Fruit fly (Drosophila melanogaster) whole organism, embryonic: Measurements from ENCODE around the gene SLC5A11.

Source experiments
- C15 ChIP-seq: fragments of 200-800 bp; sonication (Bioruptor generic); IDR thresholded peaks from 3 replicates; pipeline ENCODE4 v1.3.6; 2022; ENCODE audit warnings: missing biosample characterization, missing genetic modification characterization
- CG10209 ChIP-seq: fragments of 200-800 bp; sonication (Bioruptor generic); optimal IDR thresholded peaks from 3 replicates; lab custom pipeline; 2017; ENCODE audit warnings: missing biosample characterization, mild to moderate bottlenecking, missing genetic modification characterization, missing genetic modification reagents
- CG10959 ChIP-seq: fragments of 200-800 bp; sonication (Bioruptor generic); IDR thresholded peaks from 2 replicates; pipeline ENCODE4 v1.3.6; 2022; ENCODE audit warnings: missing biosample characterization, missing genetic modification characterization
- CG13287 ChIP-seq: fragments of 200-800 bp; sonication (Bioruptor generic); IDR thresholded peaks from 2 replicates; pipeline ENCODE4 v1.3.6; 2022; ENCODE audit warnings: missing biosample characterization, missing genetic modification characterization; ENCODE audit not compliant: partially characterized antibody
- CG13296 ChIP-seq: fragments of 200-800 bp; sonication (Bioruptor generic); optimal IDR thresholded peaks from 3 replicates; lab custom pipeline; 2018; ENCODE audit warnings: missing biosample characterization, mild to moderate bottlenecking, missing genetic modification characterization
- CG16779 ChIP-seq: fragments of 200-800 bp; sonication (Bioruptor generic); IDR thresholded peaks from 2 replicates; pipeline ENCODE4 v1.3.6; 2022; ENCODE audit warnings: missing biosample characterization, missing genetic modification characterization
- CG16815 ChIP-seq: fragments of 200-800 bp; sonication (Bioruptor generic); optimal IDR thresholded peaks from 3 replicates; lab custom pipeline; 2017; ENCODE audit warnings: missing biosample characterization, mild to moderate bottlenecking, missing genetic modification characterization
- CG17186 ChIP-seq: fragments of 200-800 bp; sonication (Bioruptor generic); optimal IDR thresholded peaks from 3 replicates; lab custom pipeline; 2017; ENCODE audit warnings: missing biosample characterization, missing genetic modification reagents, missing genetic modification characterization
- CG17361 ChIP-seq: fragments of 200-800 bp; sonication (Bioruptor generic); IDR thresholded peaks from 3 replicates; pipeline ENCODE4 v1.3.6; 2022; ENCODE audit warnings: missing biosample characterization, missing genetic modification characterization
- CG18011 ChIP-seq: fragments of 200-800 bp; sonication (Bioruptor generic); optimal IDR thresholded peaks from 2 replicates; lab custom pipeline; 2017; ENCODE audit warnings: missing biosample characterization, missing genetic modification characterization, mild to moderate bottlenecking, moderate library complexity, missing genotype
- CG2202 ChIP-seq: fragments of 200-800 bp; sonication (Bioruptor generic); optimal IDR thresholded peaks from 2 replicates; lab custom pipeline; 2018; ENCODE audit warnings: missing biosample characterization, mild to moderate bottlenecking, missing genetic modification characterization
- CG32532 ChIP-seq: fragments of 200-800 bp; sonication (Bioruptor generic); IDR thresholded peaks from 2 replicates; pipeline ENCODE4 v1.3.6; 2022; ENCODE audit warnings: missing biosample characterization, missing genetic modification characterization
- CG33213 ChIP-seq: fragments of 200-800 bp; sonication (Bioruptor generic); optimal IDR thresholded peaks from 3 replicates; lab custom pipeline; 2016; ENCODE audit warnings: missing biosample characterization, missing genetic modification characterization
- CG42726 ChIP-seq: fragments of 200-800 bp; sonication (Bioruptor generic); IDR thresholded peaks from 2 replicates; pipeline ENCODE4 v1.3.6; 2022; ENCODE audit warnings: missing biosample characterization, missing genetic modification characterization; ENCODE audit not compliant: partially characterized antibody
- CG5953 ChIP-seq: fragments of 200-800 bp; sonication (Bioruptor generic); IDR thresholded peaks from 2 replicates; pipeline ENCODE4 v1.3.6; 2022; ENCODE audit warnings: missing biosample characterization, missing genetic modification characterization
- CG6272 ChIP-seq: fragments of 200-800 bp; sonication (Bioruptor generic); IDR thresholded peaks from 2 replicates; pipeline ENCODE4 v1.3.6; 2022; ENCODE audit warnings: missing biosample characterization, missing genetic modification characterization
- CG6813 ChIP-seq: fragments of 200-800 bp; sonication (Bioruptor generic); optimal IDR thresholded peaks from 2 replicates; lab custom pipeline; 2017; ENCODE audit warnings: missing biosample characterization, missing genetic modification characterization, mild to moderate bottlenecking, moderate library complexity, missing genetic modification reagents
- CG8765 ChIP-seq: fragments of 200-800 bp; sonication (Bioruptor generic); IDR thresholded peaks from 2 replicates; pipeline ENCODE4 v1.3.6; 2022; ENCODE audit warnings: missing biosample characterization, missing genetic modification characterization
- Camta ChIP-seq: fragments of 200-800 bp; sonication (Bioruptor generic); optimal IDR thresholded peaks from 2 replicates; lab custom pipeline; 2016; ENCODE audit warnings: missing biosample characterization, missing genetic modification characterization
- CoRest ChIP-seq: fragments of 200-800 bp; sonication (Bioruptor generic); optimal IDR thresholded peaks from 3 replicates; lab custom pipeline; 2018; ENCODE audit warnings: missing biosample characterization, mild to moderate bottlenecking, missing genetic modification characterization, moderate library complexity
- Dref ChIP-seq: fragments of 200-800 bp; sonication (Bioruptor generic); IDR thresholded peaks from 2 replicates; pipeline ENCODE4 v1.3.6; 2022; ENCODE audit warnings: missing biosample characterization, missing genetic modification characterization
- Fer1 ChIP-seq: fragments of 200-800 bp; sonication (Bioruptor generic); optimal IDR thresholded peaks from 2 replicates; lab custom pipeline; 2017; ENCODE audit warnings: missing biosample characterization, mild to moderate bottlenecking, missing genetic modification characterization
- HLH4C ChIP-seq: fragments of 200-800 bp; sonication (Bioruptor generic); IDR thresholded peaks from 3 replicates; pipeline ENCODE4 v1.3.6; 2022; ENCODE audit warnings: missing biosample characterization, missing genetic modification characterization; ENCODE audit not compliant: partially characterized antibody
- Neu2 ChIP-seq: fragments of 200-800 bp; sonication (Bioruptor generic); optimal IDR thresholded peaks from 3 replicates; lab custom pipeline; 2016; ENCODE audit warnings: missing biosample characterization, missing genetic modification characterization, borderline replicate concordance
- Nf-YC ChIP-seq: fragments of 200-800 bp; optimal IDR thresholded peaks from 3 replicates; lab custom pipeline; 2019; ENCODE audit warnings: missing biosample characterization, mild to moderate bottlenecking, missing genetic modification characterization, moderate library complexity
- Oli ChIP-seq: fragments of 200-800 bp; sonication (Bioruptor generic); optimal IDR thresholded peaks from 2 replicates; lab custom pipeline; 2018; ENCODE audit warnings: missing biosample characterization, mild to moderate bottlenecking, missing genetic modification characterization, moderate library complexity
- Ravus ChIP-seq: fragments of 200-800 bp; sonication (Bioruptor generic); IDR thresholded peaks from 2 replicates; pipeline ENCODE4 v1.3.6; 2022; ENCODE audit warnings: missing biosample characterization, missing genetic modification characterization
- Taf1 ChIP-seq: fragments of 200-800 bp; sonication (Bioruptor generic); IDR thresholded peaks from 2 replicates; pipeline ENCODE4 v1.3.6; 2022; ENCODE audit warnings: missing biosample characterization, missing genetic modification characterization
- aop ChIP-seq: fragments of 200-800 bp; sonication (Bioruptor generic); IDR thresholded peaks from 2 replicates; pipeline ENCODE4 v1.3.6; 2022; ENCODE audit warnings: missing biosample characterization, missing genetic modification characterization
- az2 ChIP-seq: fragments of 200-800 bp; sonication (Bioruptor generic); optimal IDR thresholded peaks from 3 replicates; lab custom pipeline; 2016; ENCODE audit warnings: missing biosample characterization, missing genetic modification characterization
- ci ChIP-seq: fragments of 200-800 bp; sonication (Bioruptor generic); IDR thresholded peaks from 3 replicates; pipeline ENCODE4 v1.3.6; 2022; ENCODE audit warnings: missing biosample characterization, missing genetic modification characterization
- crol ChIP-seq: fragments of 200-800 bp; sonication (Bioruptor generic); IDR thresholded peaks from 2 replicates; pipeline ENCODE4 v1.3.6; 2022; ENCODE audit warnings: missing biosample characterization, missing genetic modification characterization
- crp ChIP-seq, 2 experiments: fragments of 200-800 bp; sonication (Bioruptor generic); optimal IDR thresholded peaks; 2 replicates in 1 of 2; 3 replicates in 1 of 2; lab custom pipeline; 2017; ENCODE audit warnings: missing biosample characterization in 2 of 2, missing genetic modification characterization in 2 of 2, mild to moderate bottlenecking in 1 of 2, moderate library complexity in 1 of 2
- eve ChIP-seq, 2 experiments: fragments of >200 bp; optimal IDR thresholded peaks; 2 replicates each; lab custom pipeline; 2017; ENCODE audit warnings: missing biosample characterization in 2 of 2, missing genetic modification characterization in 2 of 2
- exex ChIP-seq: fragments of 200-800 bp; sonication (Bioruptor generic); optimal IDR thresholded peaks from 4 replicates; lab custom pipeline; 2018; ENCODE audit warnings: missing biosample characterization, mild to moderate bottlenecking, missing genetic modification characterization, moderate library complexity
- gsb-n ChIP-seq: fragments of 200-800 bp; sonication (Bioruptor generic); optimal IDR thresholded peaks from 3 replicates; lab custom pipeline; 2018; ENCODE audit warnings: missing biosample characterization, mild to moderate bottlenecking, missing genetic modification characterization
- ham ChIP-seq: fragments of 200-800 bp; sonication (Bioruptor generic); IDR thresholded peaks from 2 replicates; pipeline ENCODE4 v1.3.6; 2022; ENCODE audit warnings: missing biosample characterization, missing genetic modification characterization
- hb ChIP-seq: fragments of 200-800 bp; sonication (Bioruptor generic); IDR thresholded peaks from 3 replicates; pipeline ENCODE4 v1.3.6; 2022; ENCODE audit warnings: missing biosample characterization, missing genetic modification characterization; ENCODE audit not compliant: partially characterized antibody
- lov ChIP-seq, 2 experiments: fragments of 200-800 bp in 1 of 2; fragments of >200 bp in 1 of 2; sonication (Bioruptor generic) in 1 of 2; IDR thresholded peaks in 1 of 2; optimal IDR thresholded peaks in 1 of 2; 2 replicates in 1 of 2; 3 replicates in 1 of 2; pipeline versions ENCODE4 v1.3.6 to Lab custom; 2017 to 2022; ENCODE audit warnings: missing biosample characterization in 1 of 2, missing genetic modification characterization in 1 of 2
- p53 ChIP-seq: fragments of 200-800 bp; sonication (Bioruptor generic); optimal IDR thresholded peaks from 2 replicates; lab custom pipeline; 2016; ENCODE audit warnings: missing biosample characterization, missing genetic modification characterization
- pho ChIP-seq: fragments of 200-800 bp; sonication (Bioruptor generic); optimal IDR thresholded peaks from 2 replicates; lab custom pipeline; 2016; ENCODE audit warnings: missing biosample characterization, missing genetic modification characterization
- sc ChIP-seq, 3 experiments: fragments of >200 bp in 2 of 3; fragments of 200-800 bp in 1 of 3; sonication (Bioruptor generic) in 1 of 3; optimal IDR thresholded peaks; 2 replicates in 2 of 3; 3 replicates in 1 of 3; lab custom pipeline; 2017; ENCODE audit warnings: mild to moderate bottlenecking in 1 of 3, missing biosample characterization in 1 of 3, missing genetic modification characterization in 1 of 3, missing genetic modification reagents in 1 of 3
- sob ChIP-seq: fragments of 200-800 bp; sonication (Bioruptor generic); IDR thresholded peaks from 2 replicates; pipeline ENCODE4 v1.3.6; 2022; ENCODE audit warnings: missing biosample characterization, missing genetic modification characterization
- sr ChIP-seq: fragments of 200-800 bp; sonication (Bioruptor generic); IDR thresholded peaks from 3 replicates; pipeline ENCODE4 v1.3.6; 2022; ENCODE audit warnings: missing biosample characterization, missing genetic modification characterization
- stc ChIP-seq: fragments of 200-800 bp; sonication (Bioruptor generic); IDR thresholded peaks from 2 replicates; pipeline ENCODE4 v1.3.6; 2022; ENCODE audit warnings: missing biosample characterization, missing genetic modification characterization
- tgo ChIP-seq: fragments of 200-800 bp; sonication (Bioruptor generic); IDR thresholded peaks from 3 replicates; pipeline ENCODE4 v1.3.6; 2022; ENCODE audit warnings: missing biosample characterization, missing genetic modification characterization
- tin ChIP-seq: fragments of 200-800 bp; sonication (Bioruptor generic); optimal IDR thresholded peaks from 3 replicates; lab custom pipeline; 2016; ENCODE audit warnings: missing biosample characterization, missing genetic modification characterization
- tio ChIP-seq: fragments of 200-800 bp; sonication (Bioruptor generic); optimal IDR thresholded peaks from 2 replicates; lab custom pipeline; 2017; ENCODE audit warnings: missing biosample characterization, missing genetic modification characterization, inconsistent platforms
- tx ChIP-seq: fragments of 200-800 bp; sonication (Bioruptor generic); optimal IDR thresholded peaks from 2 replicates; lab custom pipeline; 2016; ENCODE audit warnings: missing biosample characterization, missing genetic modification characterization
- unc-4 ChIP-seq: fragments of 200-800 bp; sonication (Bioruptor generic); IDR thresholded peaks from 2 replicates; pipeline ENCODE4 v1.3.6; 2022; ENCODE audit warnings: missing biosample characterization, missing genetic modification characterization; ENCODE audit not compliant: partially characterized antibody

Gene SLC5A11

dm6 chr2L:8211070-8211469 is 6.1 kb upstream of the SLC5A11 start, which contains the start of gene Ssb-c31a (continued):
- peak; percentile 58 for TF ChIP-seq Fer1 (GFP tag; lab: Kevin White, UChicago)
- TF ChIP-seq Ravus (GFP tag; lab: Robert Waterston, UW) = no peak
- TF ChIP-seq Neu2 (GFP tag; lab: Kevin White, UChicago) = no peak
- peak; percentile 40 for TF ChIP-seq CG10209 (GFP tag; lab: Kevin White, UChicago)
- TF ChIP-seq lov (optimal IDR thresholded peaks at IDR 0.05; lab: Kevin White, UChicago) = no peak
- TF ChIP-seq lov (GFP tag; IDR thresholded peaks at IDR 0.05; lab: Robert Waterston, UW) = no peak
- no peak for TF ChIP-seq CG10959
- peak; percentile 20 for TF ChIP-seq tx
- TF ChIP-seq exex (tag; lab: Kevin White, UChicago) = peak; percentile 35
- TF ChIP-seq CG33213 (GFP tag; lab: Kevin White, UChicago) = peak; percentile 10
- TF ChIP-seq CG13287 (GFP tag; lab: Robert Waterston, UW) = peak; percentile 88
- TF ChIP-seq hb (GFP tag; lab: Robert Waterston, UW) = peak; percentile 27; the same call in 1 of the 3 replicates
- TF ChIP-seq tin = peak; percentile 59
- TF ChIP-seq sr (GFP tag; lab: Robert Waterston, UW) = no peak
- TF ChIP-seq CG32532 (GFP tag; lab: Robert Waterston, UW) = 0 out of 2 replicates have a peak, but pooled peaks have one; percentile 17
- TF ChIP-seq CG8765 (GFP tag; lab: Robert Waterston, UW) = no peak
- TF ChIP-seq eve (GFP tag; optimal IDR thresholded peaks at IDR 0.05; lab: Kevin White, UChicago) = no peak
- TF ChIP-seq ci (GFP tag; lab: Robert Waterston, UW) = no peak
- TF ChIP-seq Dref (GFP tag; lab: Robert Waterston, UW) = peak; percentile 62
- no peak for TF ChIP-seq Taf1
- TF ChIP-seq tio (GFP tag; lab: Kevin White, UChicago) = no peak
- TF ChIP-seq CG17361 (GFP tag; lab: Robert Waterston, UW) = peak; percentile 59; the same call in 2 of the 3 replicates
- peak; percentile 13 for TF ChIP-seq CG17186 (GFP tag; lab: Kevin White, UChicago)
- TF ChIP-seq crp (GFP tag; optimal IDR thresholded peaks at IDR 0.05; lab: Kevin White, UChicago) = peak in 1 of 2 experiments; percentile 60
- peak; percentile 81 for TF ChIP-seq sob (GFP tag; lab: Robert Waterston, UW)
- peak; percentile 26 for TF ChIP-seq Camta
- TF ChIP-seq CG16779 (GFP tag; lab: Robert Waterston, UW) = no peak
- TF ChIP-seq tgo = peak; percentile 47; the same call in 1 of the 3 replicates
- no peak for TF ChIP-seq aop
- TF ChIP-seq gsb-n (tag; lab: Kevin White, UChicago) = peak; percentile 23
- TF ChIP-seq Nf-YC (tag; lab: Kevin White, UChicago) = peak; percentile 57
- TF ChIP-seq stc (GFP tag; lab: Robert Waterston, UW) = no peak
- TF ChIP-seq C15 = no peak
- TF ChIP-seq CG5953 = no peak
- no peak for TF ChIP-seq CG42726 (GFP tag; lab: Robert Waterston, UW)
- peak; percentile 36 for TF ChIP-seq p53 (GFP tag; lab: Kevin White, UChicago)
- TF ChIP-seq ham = no peak
- TF ChIP-seq unc-4 (GFP tag; lab: Robert Waterston, UW) = peak; percentile 80
- TF ChIP-seq pho (GFP tag; lab: Kevin White, UChicago) = peak; percentile 62
- peak; percentile 20 for TF ChIP-seq CG18011 (GFP tag; lab: Kevin White, UChicago)
- no peak for TF ChIP-seq sc (optimal IDR thresholded peaks at IDR 0.05; lab: Kevin White, UChicago)
- no peak for TF ChIP-seq sc (GFP tag; optimal IDR thresholded peaks at IDR 0.05; lab: Kevin White, UChicago)
- TF ChIP-seq CG6272 (GFP tag; lab: Robert Waterston, UW) = no peak
- no peak for TF ChIP-seq CG6813
- TF ChIP-seq CoRest (tag; lab: Kevin White, UChicago) = peak; percentile 60
- no peak for TF ChIP-seq crol (GFP tag; lab: Robert Waterston, UW)
- TF ChIP-seq CG2202 (tag; lab: Kevin White, UChicago) = no peak
- peak; percentile 46 for TF ChIP-seq az2
- peak; percentile 62 for TF ChIP-seq CG13296
- TF ChIP-seq CG16815 (GFP tag; lab: Kevin White, UChicago) = peak; percentile 10
- TF ChIP-seq HLH4C = peak; percentile 69
- peak; percentile 19 for TF ChIP-seq Oli (tag; lab: Kevin White, UChicago)
